Fruit fly (Drosophila melanogaster): Measurements from ENCODE around the gene CtIP.
A peak's percentile ranks its signal among the peaks of the same experiment; 100 is the strongest.

CtIP gene

dm6 chr3L:20441632-20442469 is 5.8 kb downstream of the CtIP start, which contains the start of gene CG5910 (continued):
- TF ChIP-seq CG17359 (tag; optimal IDR thresholded peaks at IDR 0.05) = peak; percentile 88
- TF ChIP-seq CG16813 (GFP tag; IDR thresholded peaks at IDR 0.05; ENCODE audit: partially characterized antibody) = no peak
- TF ChIP-seq H2.0 (GFP tag; IDR thresholded peaks at IDR 0.05) = peak; percentile 64
- TF ChIP-seq CG17829 (tag; optimal IDR thresholded peaks at IDR 0.05) = peak; percentile 94
- TF ChIP-seq Gug (GFP tag; IDR thresholded peaks at IDR 0.05) = peak; percentile 51; the same call in 1 of the 4 replicates
- TF ChIP-seq shn (GFP tag; optimal IDR thresholded peaks at IDR 0.05) = no peak
- peak; percentile 85 for TF ChIP-seq ATbp (GFP tag; optimal IDR thresholded peaks at IDR 0.05)
- TF ChIP-seq CG31224 (GFP tag; IDR thresholded peaks at IDR 0.05) = peak; percentile 66
- TF ChIP-seq CHES-1-like (GFP tag; optimal IDR thresholded peaks at IDR 0.05) = peak; percentile 23
- TF ChIP-seq tap (tag; optimal IDR thresholded peaks at IDR 0.05) = peak; percentile 85
- peak; percentile 40 for TF ChIP-seq Hsf (GFP tag; optimal IDR thresholded peaks at IDR 0.05)
- peak; percentile 75 for TF ChIP-seq CG8290 (GFP tag; optimal IDR thresholded peaks at IDR 0.05)
- TF ChIP-seq CG8290 (tag; optimal IDR thresholded peaks at IDR 0.05) = no peak
- TF ChIP-seq Dll (GFP tag; IDR thresholded peaks at IDR 0.05; ENCODE audit: partially characterized antibody) = no peak
- no peak for TF ChIP-seq BEAF-32 (GFP tag; optimal IDR thresholded peaks at IDR 0.05)
- TF ChIP-seq CG10543 (GFP tag; optimal IDR thresholded peaks at IDR 0.05) = peak; percentile 86
- no peak for TF ChIP-seq knrl (GFP tag; IDR thresholded peaks at IDR 0.05; ENCODE audit: partially characterized antibody)
- peak; percentile 63 for TF ChIP-seq CG18764 (GFP tag; optimal IDR thresholded peaks at IDR 0.05)
- TF ChIP-seq Pdp1 (GFP tag; optimal IDR thresholded peaks at IDR 0.05) = peak; percentile 3 to 35
- 0 out of 2 replicates have a peak, but pooled peaks have one; percentile 46 for TF ChIP-seq sim (GFP tag; IDR thresholded peaks at IDR 0.05)
- TF ChIP-seq CG1602 (GFP tag; optimal IDR thresholded peaks at IDR 0.05) = peak; percentile 76
- no peak for TF ChIP-seq NC2α (GFP tag; optimal IDR thresholded peaks at IDR 0.05)
- TF ChIP-seq unc-4 (GFP tag; IDR thresholded peaks at IDR 0.05; ENCODE audit: partially characterized antibody) = no peak
- peak; percentile 93 for TF ChIP-seq Sox100B (GFP tag; optimal IDR thresholded peaks at IDR 0.05)
- peak; percentile 68 for TF ChIP-seq CG4730 (GFP tag; IDR thresholded peaks at IDR 0.05)
- peak; percentile 87 for TF ChIP-seq CG8388 (GFP tag; optimal IDR thresholded peaks at IDR 0.05)
- TF ChIP-seq CG2120 (GFP tag; optimal IDR thresholded peaks at IDR 0.05) = peak; percentile 72
- TF ChIP-seq esg (GFP tag; conservative IDR thresholded peaks at IDR 0.05) = peak; percentile 70
- peak; percentile 89 for TF ChIP-seq dysf (GFP tag; IDR thresholded peaks at IDR 0.05)
- TF ChIP-seq NK7.1 (GFP tag; optimal IDR thresholded peaks at IDR 0.05) = no peak
- no peak for TF ChIP-seq ab (GFP tag; optimal IDR thresholded peaks at IDR 0.05)
- peak; percentile 67 for TF ChIP-seq CG10431 (GFP tag; optimal IDR thresholded peaks at IDR 0.05)
- TF ChIP-seq CG14667 (GFP tag; IDR thresholded peaks at IDR 0.05) = peak; percentile 67; the same call in 1 of the 2 replicates
- 0 out of 3 replicates have a peak, but pooled peaks have one; percentile 32 for TF ChIP-seq ken (GFP tag; IDR thresholded peaks at IDR 0.05)
- TF ChIP-seq inv (GFP tag; IDR thresholded peaks at IDR 0.05; ENCODE audit: partially characterized antibody) = no peak
- no peak for TF ChIP-seq zen2 (GFP tag; IDR thresholded peaks at IDR 0.05; ENCODE audit: partially characterized antibody)
- peak; percentile 70 for TF ChIP-seq jing (GFP tag; optimal IDR thresholded peaks at IDR 0.05)
- TF ChIP-seq sob (GFP tag; IDR thresholded peaks at IDR 0.05) = peak; percentile 77
- peak; percentile 90 for TF ChIP-seq gsb-n (tag; optimal IDR thresholded peaks at IDR 0.05)
- no peak for TF ChIP-seq prd (optimal IDR thresholded peaks at IDR 0.05)
- TF ChIP-seq prd (GFP tag; IDR thresholded peaks at IDR 0.05) = peak; percentile 82
- TF ChIP-seq Scr (GFP tag; IDR thresholded peaks at IDR 0.05; ENCODE audit: partially characterized antibody) = no peak
- TF ChIP-seq Mrtf (GFP tag; IDR thresholded peaks at IDR 0.05) = peak; percentile 64; the same call in 2 of the 3 replicates
- peak; percentile 94 for TF ChIP-seq Hmr (GFP tag; optimal IDR thresholded peaks at IDR 0.05)
- no peak for TF ChIP-seq CG9609 (GFP tag; optimal IDR thresholded peaks at IDR 0.05)
- peak; percentile 31 for TF ChIP-seq Bdp1 (GFP tag; optimal IDR thresholded peaks at IDR 0.05)
- peak; percentile 48 for TF ChIP-seq Lhr (GFP tag; optimal IDR thresholded peaks at IDR 0.05)
- TF ChIP-seq Lpt (GFP tag; optimal IDR thresholded peaks at IDR 0.05) = no peak
- peak; percentile 48 for TF ChIP-seq psq (GFP tag; optimal IDR thresholded peaks at IDR 0.05)
